Fruit fly (Drosophila melanogaster) S2 (cell line): ENCODE data around the gene amx.

Experiments used
- CG8478 ChIP-seq: fragments of >200 bp; optimal IDR thresholded peaks from 2 replicates; lab custom pipeline; 2018
- CTCF ChIP-seq, 2 experiments: fragments of >200 bp; optimal IDR thresholded peaks; 2 replicates each; lab custom pipeline; 2018

DNA sequence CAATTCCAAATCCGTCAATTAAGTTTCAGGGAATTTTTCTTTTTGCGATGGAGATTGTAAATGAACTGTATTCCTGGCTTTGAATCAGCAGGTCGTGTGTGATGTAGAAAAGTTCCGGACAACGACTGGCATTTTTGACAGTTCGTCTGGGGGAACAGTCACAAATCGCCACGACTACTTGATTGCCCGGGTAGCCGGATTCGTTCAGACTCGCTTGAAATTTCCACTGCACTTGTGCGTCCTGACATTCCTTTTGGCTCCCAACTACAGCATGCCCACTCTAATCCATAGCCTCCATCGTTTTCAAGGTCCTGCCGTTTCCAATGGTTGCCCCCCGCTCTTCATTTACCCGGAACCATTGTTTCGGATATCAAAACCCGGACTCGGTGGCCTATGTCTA lies 22.7 kb upstream of the amx start, which contains the start of gene CG17440:
- TF ChIP-seq CG8478 (lab: Kevin White, UChicago) = no peak
- TF ChIP-seq CTCF (optimal IDR thresholded peaks at IDR 0.05; lab: Kevin White, UChicago) = no peak
